Fruit fly (Drosophila melanogaster) whole organism, prepupa: ENCODE results near the gene CG7907.

ENCODE experiments used
- Blimp-1 ChIP-seq: fragments of 200-800 bp; sonication (Bioruptor generic); optimal IDR thresholded peaks from 3 replicates; lab custom pipeline; 2017; ENCODE audit warnings: missing biosample characterization, missing genetic modification characterization, mild to moderate bottlenecking, moderate library complexity, missing genetic modification reagents
- CG10631 ChIP-seq: fragments of 200-800 bp; sonication (Bioruptor generic); optimal IDR thresholded peaks from 2 replicates; lab custom pipeline; 2016; ENCODE audit warnings: missing biosample characterization, missing genetic modification characterization
- CG10669 ChIP-seq: fragments of 200-800 bp; sonication (Bioruptor generic); optimal IDR thresholded peaks from 3 replicates; lab custom pipeline; 2018; ENCODE audit warnings: missing biosample characterization, mild to moderate bottlenecking, missing genetic modification characterization, moderate library complexity
- CG11294 ChIP-seq: fragments of 200-800 bp; sonication (Bioruptor generic); IDR thresholded peaks from 2 replicates; pipeline ENCODE4 v1.3.6; 2022; ENCODE audit warnings: missing biosample characterization, missing genetic modification characterization
- CG11902 ChIP-seq: fragments of 200-800 bp; sonication (Bioruptor generic); optimal IDR thresholded peaks from 3 replicates; lab custom pipeline; 2016; ENCODE audit warnings: missing biosample characterization, missing genetic modification characterization
- CG15336 ChIP-seq: fragments of 200-800 bp; sonication (Bioruptor generic); IDR thresholded peaks from 2 replicates; pipeline ENCODE4 v1.3.6; 2022; ENCODE audit warnings: missing biosample characterization, missing genetic modification characterization
- CG1621 ChIP-seq: fragments of 200-800 bp; sonication (Bioruptor generic); optimal IDR thresholded peaks from 3 replicates; lab custom pipeline; 2018; ENCODE audit warnings: missing biosample characterization, mild to moderate bottlenecking, missing genetic modification characterization
- CG16779 ChIP-seq: fragments of 200-800 bp; sonication (Bioruptor generic); optimal IDR thresholded peaks from 3 replicates; lab custom pipeline; 2017; ENCODE audit warnings: missing biosample characterization, mild to moderate bottlenecking, missing genetic modification characterization
- CG3032 ChIP-seq: fragments of 200-800 bp; optimal IDR thresholded peaks from 2 replicates; lab custom pipeline; 2019; ENCODE audit warnings: missing biosample characterization, mild to moderate bottlenecking, missing genetic modification characterization, moderate library complexity
- CG31627 ChIP-seq: fragments of 200-800 bp; sonication (Bioruptor generic); optimal IDR thresholded peaks from 3 replicates; lab custom pipeline; 2016; ENCODE audit warnings: missing biosample characterization, missing genetic modification characterization
- CG32006 ChIP-seq: fragments of 200-800 bp; sonication (Bioruptor generic); optimal IDR thresholded peaks from 3 replicates; lab custom pipeline; 2017; ENCODE audit warnings: missing biosample characterization, mild to moderate bottlenecking, missing genetic modification characterization
- CG34406 ChIP-seq: fragments of 200-800 bp; sonication (Bioruptor generic); optimal IDR thresholded peaks from 3 replicates; lab custom pipeline; 2016; ENCODE audit warnings: missing biosample characterization, missing genetic modification characterization
- CG3919 ChIP-seq: fragments of 200-800 bp; sonication (Bioruptor generic); optimal IDR thresholded peaks from 3 replicates; lab custom pipeline; 2016; ENCODE audit warnings: missing biosample characterization, missing genetic modification characterization
- CG4318 ChIP-seq: fragments of 200-800 bp; sonication (Bioruptor generic); optimal IDR thresholded peaks from 3 replicates; lab custom pipeline; 2017; ENCODE audit warnings: missing biosample characterization, mild to moderate bottlenecking, missing genetic modification characterization
- CG6163 ChIP-seq: fragments of 200-800 bp; sonication (Bioruptor generic); IDR thresholded peaks from 3 replicates; pipeline ENCODE4 v1.3.6; 2022; ENCODE audit warnings: missing biosample characterization, missing genetic modification characterization
- CG6792 ChIP-seq: fragments of 200-800 bp; sonication (Bioruptor generic); optimal IDR thresholded peaks from 3 replicates; lab custom pipeline; 2016; ENCODE audit warnings: missing biosample characterization, missing genetic modification characterization
- CG6808 ChIP-seq: fragments of 200-800 bp; sonication (Bioruptor generic); optimal IDR thresholded peaks from 3 replicates; lab custom pipeline; 2017; ENCODE audit warnings: missing biosample characterization, missing genetic modification characterization, mild to moderate bottlenecking, moderate library complexity, missing genetic modification reagents
- CG6854 ChIP-seq: fragments of 200-800 bp; sonication (Bioruptor generic); optimal IDR thresholded peaks from 2 replicates; lab custom pipeline; 2017; ENCODE audit warnings: missing biosample characterization, mild to moderate bottlenecking, missing genetic modification characterization
- CG7368 ChIP-seq: fragments of 200-800 bp; sonication (Bioruptor generic); optimal IDR thresholded peaks from 3 replicates; lab custom pipeline; 2016; ENCODE audit warnings: missing biosample characterization, missing genetic modification characterization
- CG8119 ChIP-seq: fragments of 200-800 bp; sonication (Bioruptor generic); IDR thresholded peaks from 3 replicates; pipeline ENCODE4 v1.3.6; 2022; ENCODE audit warnings: missing biosample characterization, missing genetic modification characterization
- CG8319 ChIP-seq: fragments of 200-800 bp; sonication (Bioruptor generic); optimal IDR thresholded peaks from 3 replicates; lab custom pipeline; 2016; ENCODE audit warnings: missing biosample characterization, missing genetic modification characterization
- CG8632 ChIP-seq: fragments of 200-800 bp; sonication (Bioruptor generic); optimal IDR thresholded peaks from 3 replicates; lab custom pipeline; 2016; ENCODE audit warnings: missing biosample characterization, missing genetic modification characterization
- CG9139 ChIP-seq: fragments of 200-800 bp; sonication (Bioruptor generic); optimal IDR thresholded peaks from 3 replicates; lab custom pipeline; 2017; ENCODE audit warnings: missing biosample characterization, mild to moderate bottlenecking, missing genetic modification characterization
- Eip75B ChIP-seq: fragments of 200-800 bp; sonication (Bioruptor generic); optimal IDR thresholded peaks from 3 replicates; lab custom pipeline; 2016; ENCODE audit warnings: missing biosample characterization, missing genetic modification characterization
- Eip78C ChIP-seq: fragments of 200-800 bp; sonication (Bioruptor generic); peaks from one replicate; lab custom pipeline; 2016; ENCODE audit warnings: missing biosample characterization, missing genetic modification characterization
- Eip93F ChIP-seq: fragments of 200-800 bp; sonication (Bioruptor generic); optimal IDR thresholded peaks from 2 replicates; lab custom pipeline; 2016; ENCODE audit warnings: missing biosample characterization, mild to moderate bottlenecking, missing genetic modification characterization
- Ets21C ChIP-seq: fragments of 200-800 bp; sonication (Bioruptor generic); optimal IDR thresholded peaks from 3 replicates; lab custom pipeline; 2016; ENCODE audit warnings: missing biosample characterization, missing genetic modification characterization
- Ets96B ChIP-seq: fragments of 200-800 bp; optimal IDR thresholded peaks from 2 replicates; lab custom pipeline; 2019; ENCODE audit warnings: missing biosample characterization, mild to moderate bottlenecking, missing genetic modification characterization, moderate library complexity
- Hr38 ChIP-seq: sonication (Bioruptor generic); optimal IDR thresholded peaks from 2 replicates; lab custom pipeline; 2016; ENCODE audit warnings: missing biosample characterization, missing genetic modification characterization
- Hr39 ChIP-seq: fragments of 200-800 bp; sonication (Bioruptor generic); optimal IDR thresholded peaks from 2 replicates; lab custom pipeline; 2016; ENCODE audit warnings: missing biosample characterization, missing genetic modification characterization
- Hr4 ChIP-seq: fragments of 200-800 bp; sonication (Bioruptor generic); optimal IDR thresholded peaks from 3 replicates; lab custom pipeline; 2016; ENCODE audit warnings: missing biosample characterization, missing genetic modification characterization
- Lpt ChIP-seq: fragments of 200-800 bp; sonication (Bioruptor generic); optimal IDR thresholded peaks from 3 replicates; lab custom pipeline; 2016; ENCODE audit warnings: missing biosample characterization, missing genetic modification characterization
- OdsH ChIP-seq: fragments of 200-800 bp; sonication (Bioruptor generic); optimal IDR thresholded peaks from 3 replicates; lab custom pipeline; 2016; ENCODE audit warnings: missing biosample characterization, missing genetic modification characterization
- Sox102F ChIP-seq: fragments of 200-800 bp; sonication (Bioruptor generic); optimal IDR thresholded peaks from 2 replicates; lab custom pipeline; 2016; ENCODE audit warnings: missing biosample characterization, mild to moderate bottlenecking, missing genetic modification characterization
- Sox14 ChIP-seq: fragments of 200-800 bp; sonication (Bioruptor generic); optimal IDR thresholded peaks from 3 replicates; lab custom pipeline; 2016; ENCODE audit warnings: missing biosample characterization, missing genetic modification characterization
- Sox15 ChIP-seq: fragments of 200-800 bp; sonication (Bioruptor generic); optimal IDR thresholded peaks from 3 replicates; lab custom pipeline; 2016; ENCODE audit warnings: missing biosample characterization, missing genetic modification characterization
- achi ChIP-seq: fragments of 200-800 bp; sonication (Bioruptor generic); optimal IDR thresholded peaks from 3 replicates; lab custom pipeline; 2016; ENCODE audit warnings: missing biosample characterization, missing genetic modification characterization
- acj6 ChIP-seq: fragments of 200-800 bp; sonication (Bioruptor generic); optimal IDR thresholded peaks from 3 replicates; lab custom pipeline; 2016; ENCODE audit warnings: missing biosample characterization, missing genetic modification characterization
- cyc ChIP-seq: fragments of 200-800 bp; sonication (Bioruptor generic); optimal IDR thresholded peaks from 3 replicates; lab custom pipeline; 2016; ENCODE audit warnings: missing biosample characterization, missing genetic modification characterization
- dac ChIP-seq: fragments of 200-800 bp; sonication (Bioruptor generic); optimal IDR thresholded peaks from 2 replicates; lab custom pipeline; 2017; ENCODE audit warnings: missing biosample characterization, mild to moderate bottlenecking, missing genetic modification characterization
- dsx ChIP-seq: fragments of 200-800 bp; optimal IDR thresholded peaks from 3 replicates; lab custom pipeline; 2019; ENCODE audit warnings: missing biosample characterization, mild to moderate bottlenecking, missing genetic modification characterization, moderate library complexity; ENCODE audit not compliant: poor library complexity, severe bottlenecking
- eg ChIP-seq: fragments of 200-800 bp; sonication (Bioruptor generic); IDR thresholded peaks from 3 replicates; pipeline ENCODE4 v1.3.6; 2022; ENCODE audit warnings: missing biosample characterization, missing genetic modification characterization
- esn ChIP-seq: fragments of 200-800 bp; sonication (Bioruptor generic); optimal IDR thresholded peaks from 2 replicates; lab custom pipeline; 2016; ENCODE audit warnings: missing biosample characterization, mild to moderate bottlenecking, missing genetic modification characterization, moderate library complexity
- fd59A ChIP-seq: fragments of 200-800 bp; sonication (Bioruptor generic); optimal IDR thresholded peaks from 2 replicates; lab custom pipeline; 2017; ENCODE audit warnings: missing biosample characterization, mild to moderate bottlenecking, missing genetic modification characterization, missing genetic modification reagents
- fd85E ChIP-seq: fragments of 200-800 bp; sonication (Bioruptor generic); optimal IDR thresholded peaks from 3 replicates; lab custom pipeline; 2016; ENCODE audit warnings: missing biosample characterization, missing genetic modification characterization
- fkh ChIP-seq: fragments of 200-800 bp; sonication (Bioruptor generic); optimal IDR thresholded peaks from 3 replicates; lab custom pipeline; 2017; ENCODE audit warnings: missing biosample characterization, mild to moderate bottlenecking, missing genetic modification characterization, moderate library complexity
- net ChIP-seq: fragments of 200-800 bp; sonication (Bioruptor generic); optimal IDR thresholded peaks from 3 replicates; lab custom pipeline; 2016; ENCODE audit warnings: missing biosample characterization, missing genetic modification characterization
- pdm3 ChIP-seq: fragments of 200-800 bp; sonication (Bioruptor generic); optimal IDR thresholded peaks from 3 replicates; lab custom pipeline; 2016; ENCODE audit warnings: missing biosample characterization, missing genetic modification characterization
- spab ChIP-seq: fragments of 200-800 bp; sonication (Bioruptor generic); optimal IDR thresholded peaks from 2 replicates; lab custom pipeline; 2017; ENCODE audit warnings: missing biosample characterization, mild to moderate bottlenecking, missing genetic modification characterization, missing genetic modification reagents
- ss ChIP-seq, 2 experiments: fragments of 200-800 bp; sonication (Bioruptor generic); optimal IDR thresholded peaks; 2 replicates in 1 of 2; 3 replicates in 1 of 2; lab custom pipeline; 2017 to 2018; ENCODE audit warnings: mild to moderate bottlenecking in 2 of 2, missing biosample characterization in 2 of 2, missing genetic modification characterization in 2 of 2, moderate library complexity in 1 of 2
- svp ChIP-seq: fragments of 200-800 bp; sonication (Bioruptor generic); peaks from one replicate; lab custom pipeline; 2016; ENCODE audit warnings: missing biosample characterization, missing genetic modification characterization
- topi ChIP-seq: fragments of 200-800 bp; sonication (Bioruptor generic); optimal IDR thresholded peaks from 3 replicates; lab custom pipeline; 2016; ENCODE audit warnings: missing biosample characterization, missing genetic modification characterization

CG7907 gene

DNA sequence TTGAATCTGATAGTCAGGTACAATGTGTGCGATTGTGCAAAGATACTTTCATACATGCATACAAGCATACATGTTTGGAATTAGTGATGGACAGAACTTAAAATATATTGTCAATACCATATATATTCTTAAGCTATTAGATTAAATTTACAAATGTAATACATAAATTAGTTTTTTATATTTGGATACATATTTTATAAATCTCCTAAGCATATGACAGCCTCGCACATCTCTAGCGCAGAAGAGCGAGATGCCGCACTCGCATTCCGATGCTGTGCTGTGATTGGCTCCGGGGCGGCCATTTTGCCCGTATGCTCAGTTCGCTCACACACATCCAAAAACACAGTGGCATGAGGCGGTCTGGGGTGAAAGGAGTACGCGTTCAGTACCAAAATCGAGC, 24.9 kb upstream of the CG7907 start, which contains the start of gene tin:
TSS of gene tin (plus strand) at position 383 of the 400 bp plus-strand sequence.
- TF ChIP-seq CG32006 (peak; percentile 91), Hr38 (GFP tag; lab: Kevin White, UChicago) (no peak), CG34406 (GFP tag; lab: Kevin White, UChicago) (peak; percentile 94), Sox102F (GFP tag; lab: Kevin White, UChicago) (peak; percentile 92), dsx (GFP tag; lab: Kevin White, UChicago) (peak; percentile 96), OdsH (GFP tag; lab: Kevin White, UChicago) (peak; percentile 92), fd85E (GFP tag; lab: Kevin White, UChicago) (peak; percentile 64), CG31627 (peak; percentile 74), CG3032 (tag; lab: Kevin White, UChicago) (peak; percentile 96), esn (GFP tag; lab: Kevin White, UChicago) (peak; percentile 96), Eip75B (GFP tag; lab: Kevin White, UChicago) (peak; percentile 86), CG11294 (GFP tag; lab: Robert Waterston, UW) (peak; percentile 87), CG8319 (GFP tag; lab: Kevin White, UChicago) (peak; percentile 84), pdm3 (GFP tag; lab: Kevin White, UChicago) (peak; percentile 87), acj6 (GFP tag; lab: Kevin White, UChicago) (peak; percentile 95), dac (GFP tag; lab: Kevin White, UChicago) (peak; percentile 80), CG9139 (GFP tag; lab: Kevin White, UChicago) (peak; percentile 86), CG8119 (GFP tag; lab: Robert Waterston, UW) (peak; percentile 97), eg (peak; percentile 98), spab (GFP tag; lab: Kevin White, UChicago) (peak; percentile 91), CG6808 (GFP tag; lab: Kevin White, UChicago) (peak; percentile 90), CG15336 (GFP tag; lab: Robert Waterston, UW) (peak; percentile 97), Ets96B (tag; lab: Kevin White, UChicago) (peak; percentile 95), fd59A (GFP tag; lab: Kevin White, UChicago) (peak; percentile 86), net (peak; percentile 93), Hr4 (GFP tag; lab: Kevin White, UChicago) (peak; percentile 82), Sox15 (GFP tag; lab: Kevin White, UChicago) (peak; percentile 72), Ets21C (GFP tag; lab: Kevin White, UChicago) (peak; percentile 68), CG3919 (peak; percentile 95), CG10669 (GFP tag; lab: Kevin White, UChicago) (peak; percentile 92), CG11902 (GFP tag; lab: Kevin White, UChicago) (peak; percentile 76), svp (peak; percentile 97), CG6792 (GFP tag; lab: Kevin White, UChicago) (peak; percentile 95), Sox14 (peak; percentile 87), Eip93F (GFP tag; lab: Kevin White, UChicago) (peak; percentile 89), ss (GFP tag; optimal IDR thresholded peaks at IDR 0.05; lab: Kevin White, UChicago) (peak; percentile 89 to 91), CG6854 (peak; percentile 86), CG16779 (tag; lab: Kevin White, UChicago) (peak; percentile 85), CG7368 (GFP tag; lab: Kevin White, UChicago) (peak; percentile 88), CG6163 (GFP tag; lab: Robert Waterston, UW) (peak; percentile 98), Eip78C (GFP tag; lab: Kevin White, UChicago) (peak; percentile 98), CG10631 (peak; percentile 94), topi (GFP tag; lab: Kevin White, UChicago) (peak; percentile 92), CG8632 (GFP tag; lab: Kevin White, UChicago) (peak; percentile 93), fkh (GFP tag; lab: Kevin White, UChicago) (peak; percentile 53), Blimp-1 (peak; percentile 82), CG1621 (tag; lab: Kevin White, UChicago) (peak; percentile 90), CG4318 (GFP tag; lab: Kevin White, UChicago) (peak; percentile 74), achi (GFP tag; lab: Kevin White, UChicago) (peak; percentile 92), Hr39 (peak; percentile 77), Lpt (GFP tag; lab: Kevin White, UChicago) (peak; percentile 88), cyc (GFP tag; lab: Kevin White, UChicago) (peak; percentile 83)
